Worm (Caenorhabditis elegans) whole organism, late embryonic: ENCODE measurements around the gene spin-2.

Experiments
- C38D4.7 ChIP-seq: fragments of 200-800 bp; sonication (Bioruptor generic); optimal IDR thresholded peaks from 2 replicates; lab custom pipeline; 2018; ENCODE audit warnings: mild to moderate bottlenecking, missing genetic modification characterization, moderate library complexity, missing compliant biosample characterization
- F13H6.1 ChIP-seq: sonication (generic microtip); optimal IDR thresholded peaks from 2 replicates; lab custom pipeline; 2016; ENCODE audit warnings: missing genetic modification characterization, missing compliant biosample characterization
- T23F11.4 ChIP-seq: fragments of 200-800 bp; sonication (Bioruptor generic); optimal IDR thresholded peaks from 2 replicates; lab custom pipeline; 2018; ENCODE audit warnings: mild to moderate bottlenecking, missing genetic modification characterization, missing compliant biosample characterization
- ahr-1 ChIP-seq: sonication (generic microtip); optimal IDR thresholded peaks from 2 replicates; lab custom pipeline; 2016; ENCODE audit warnings: missing genetic modification characterization, missing compliant biosample characterization
- ama-1 ChIP-seq: fragments of 150-350 bp; optimal IDR thresholded peaks from 2 replicates; lab custom pipeline; 2014
- ceh-19 ChIP-seq: fragments of 200-800 bp; sonication (Bioruptor generic); optimal IDR thresholded peaks from 2 replicates; lab custom pipeline; 2018; ENCODE audit warnings: mild to moderate bottlenecking, missing genetic modification characterization, missing compliant biosample characterization
- ceh-2 ChIP-seq: sonication (generic microtip); optimal IDR thresholded peaks from 2 replicates; lab custom pipeline; 2016; ENCODE audit warnings: missing genotype, missing genetic modification characterization, missing compliant biosample characterization
- ceh-22 ChIP-seq: sonication (generic microtip); optimal IDR thresholded peaks from 2 replicates; lab custom pipeline; 2017; ENCODE audit warnings: missing biosample characterization, missing genetic modification characterization
- ceh-30 ChIP-seq: fragments of 150-350 bp; optimal IDR thresholded peaks from 2 replicates; lab custom pipeline; 2014; ENCODE audit warnings: missing biosample characterization, missing genetic modification characterization
- ceh-31 ChIP-seq: sonication (generic microtip); optimal IDR thresholded peaks from 2 replicates; lab custom pipeline; 2016; ENCODE audit warnings: missing genetic modification characterization, missing compliant biosample characterization
- ceh-34 ChIP-seq: sonication (generic microtip); optimal IDR thresholded peaks from 2 replicates; lab custom pipeline; 2016; ENCODE audit warnings: mild to moderate bottlenecking, missing genetic modification characterization, missing compliant biosample characterization
- ceh-6 ChIP-seq: fragments of 200-800 bp; sonication (Bioruptor generic); optimal IDR thresholded peaks from 2 replicates; lab custom pipeline; 2018; ENCODE audit warnings: mild to moderate bottlenecking, missing genetic modification characterization, missing compliant biosample characterization
- dmd-4 ChIP-seq: sonication (generic microtip); optimal IDR thresholded peaks from 2 replicates; lab custom pipeline; 2016; ENCODE audit warnings: borderline replicate concordance, missing genetic modification characterization, missing compliant biosample characterization
- dve-1 ChIP-seq: sonication (generic microtip); optimal IDR thresholded peaks from 2 replicates; lab custom pipeline; 2017; ENCODE audit warnings: antibody characterized with exemption, mild to moderate bottlenecking, missing genetic modification characterization, missing compliant biosample characterization
- ets-4 ChIP-seq: sonication (generic microtip); optimal IDR thresholded peaks from 2 replicates; lab custom pipeline; 2016; ENCODE audit warnings: missing genetic modification characterization, missing compliant biosample characterization
- eyg-1 ChIP-seq: sonication (generic microtip); optimal IDR thresholded peaks from 2 replicates; lab custom pipeline; 2016; ENCODE audit warnings: missing genotype, missing genetic modification characterization, missing compliant biosample characterization
- fkh-10 ChIP-seq: fragments of 150-350 bp; optimal IDR thresholded peaks from 2 replicates; lab custom pipeline; 2014; ENCODE audit warnings: missing biosample characterization, missing genetic modification reagents, missing genetic modification characterization
- fkh-6 ChIP-seq: sonication (generic microtip); optimal IDR thresholded peaks from 2 replicates; lab custom pipeline; 2016; ENCODE audit warnings: missing genetic modification characterization, missing compliant biosample characterization
- gmeb-2 ChIP-seq: sonication (generic microtip); optimal IDR thresholded peaks from 2 replicates; lab custom pipeline; 2016; ENCODE audit warnings: missing genetic modification characterization, inconsistent platforms, missing compliant biosample characterization
- hlh-13 ChIP-seq: fragments of 200-800 bp; sonication (Bioruptor generic); optimal IDR thresholded peaks from 2 replicates; lab custom pipeline; 2018; ENCODE audit warnings: mild to moderate bottlenecking, missing genetic modification characterization, missing compliant biosample characterization
- hlh-30 ChIP-seq: sonication (generic microtip); optimal IDR thresholded peaks from 2 replicates; lab custom pipeline; 2017; ENCODE audit warnings: antibody characterized with exemption, missing genetic modification characterization, missing compliant biosample characterization; ENCODE audit not compliant: insufficient read depth
- hlh-6 ChIP-seq: sonication (generic microtip); optimal IDR thresholded peaks from 2 replicates; lab custom pipeline; 2016; ENCODE audit warnings: missing genotype, missing genetic modification characterization, missing compliant biosample characterization
- nhr-232 ChIP-seq: sonication (generic microtip); optimal IDR thresholded peaks from 2 replicates; lab custom pipeline; 2016; ENCODE audit warnings: missing genetic modification characterization, missing compliant biosample characterization
- pag-3 ChIP-seq: sonication (generic microtip); optimal IDR thresholded peaks from 2 replicates; lab custom pipeline; 2016; ENCODE audit warnings: missing compliant biosample characterization, missing genetic modification characterization, borderline replicate concordance
- pax-1 ChIP-seq: fragments of 150-350 bp; optimal IDR thresholded peaks from 2 replicates; lab custom pipeline; 2014; ENCODE audit warnings: missing biosample characterization, missing genetic modification characterization
- pha-2 ChIP-seq: sonication (generic microtip); optimal IDR thresholded peaks from 2 replicates; lab custom pipeline; 2017; ENCODE audit warnings: mild to moderate bottlenecking, missing genetic modification characterization, missing compliant biosample characterization
- pqm-1 ChIP-seq: sonication (generic microtip); optimal IDR thresholded peaks from 2 replicates; lab custom pipeline; 2016; ENCODE audit warnings: missing genetic modification characterization, missing compliant biosample characterization
- pros-1 ChIP-seq: fragments of 150-350 bp; optimal IDR thresholded peaks from 2 replicates; lab custom pipeline; 2014; ENCODE audit warnings: missing biosample characterization, missing genetic modification reagents, missing genetic modification characterization
- ref-2 ChIP-seq: sonication (generic microtip); optimal IDR thresholded peaks from 2 replicates; lab custom pipeline; 2016; ENCODE audit warnings: missing genetic modification characterization, missing compliant biosample characterization
- rnt-1 ChIP-seq: sonication (generic microtip); optimal IDR thresholded peaks from 2 replicates; lab custom pipeline; 2016; ENCODE audit warnings: missing genetic modification characterization, missing compliant biosample characterization
- sdc-2 ChIP-seq: sonication (generic microtip); optimal IDR thresholded peaks from 2 replicates; lab custom pipeline; 2016; ENCODE audit warnings: missing genotype, missing genetic modification characterization, missing compliant biosample characterization
- sox-4 ChIP-seq: sonication (generic microtip); optimal IDR thresholded peaks from 2 replicates; lab custom pipeline; 2017; ENCODE audit warnings: mild to moderate bottlenecking, missing genetic modification characterization, inconsistent platforms, missing compliant biosample characterization
- syd-9 ChIP-seq: sonication (generic microtip); optimal IDR thresholded peaks from 2 replicates; lab custom pipeline; 2016; ENCODE audit warnings: mild to moderate bottlenecking, missing genetic modification characterization, moderate library complexity, missing compliant biosample characterization
- tbx-7 ChIP-seq: sonication (generic microtip); optimal IDR thresholded peaks from 2 replicates; lab custom pipeline; 2016; ENCODE audit warnings: missing genotype, missing genetic modification characterization, missing compliant biosample characterization
- unc-42 ChIP-seq: sonication (generic microtip); optimal IDR thresholded peaks from 2 replicates; lab custom pipeline; 2016; ENCODE audit warnings: missing genotype, missing genetic modification characterization, missing compliant biosample characterization
- unc-86 ChIP-seq: sonication (generic microtip); optimal IDR thresholded peaks from 2 replicates; lab custom pipeline; 2016; ENCODE audit warnings: missing genetic modification characterization, missing compliant biosample characterization
- zip-5 ChIP-seq: sonication (generic microtip); optimal IDR thresholded peaks from 2 replicates; lab custom pipeline; 2016; ENCODE audit warnings: missing genetic modification characterization, missing compliant biosample characterization
- ztf-16 ChIP-seq: sonication (generic microtip); optimal IDR thresholded peaks from 2 replicates; lab custom pipeline; 2017; ENCODE audit warnings: missing genetic modification characterization, missing compliant biosample characterization

spin-2 gene

ce11 chrIV:13104900-13105299 lies 18.1 kb downstream of the spin-2 start, which contains the start of gene rde-11 (continued):
- TF ChIP-seq eyg-1 (no peak), dve-1 (no peak), fkh-10 (GFP tag; lab: Kevin White, UChicago) (no peak)

- TF ChIP-seq pag-3 (no peak), F13H6.1 (tag; lab: Kevin White, UChicago) (no peak), ref-2 (no peak), ets-4 (tag; lab: Kevin White, UChicago) (no peak), hlh-30 (tag; lab: Kevin White, UChicago) (no peak), tbx-7 (tag; lab: Kevin White, UChicago) (no peak), ceh-19 (GFP tag; lab: Kevin White, UChicago) (no peak), fkh-6 (tag; lab: Kevin White, UChicago) (no peak), dve-1 (no peak), ama-1 (lab: Kevin White, UChicago) (no peak), ceh-30 (tag; lab: Kevin White, UChicago) (no peak), unc-42 (tag; lab: Kevin White, UChicago) (no peak), ceh-2 (tag; lab: Kevin White, UChicago) (no peak), rnt-1 (no peak)
Measured at ce11 chrIV:13107359-13107758, 20.6 kb downstream of the spin-2 start, which contains the start of gene B0564.2. TSS of gene B0564.2 (plus strand) at chrIV:13107659.

- TF ChIP-seq ztf-16 (no peak), ceh-31 (tag; lab: Kevin White, UChicago) (no peak), fkh-10 (GFP tag; lab: Kevin White, UChicago) (no peak), sox-4 (tag; lab: Kevin White, UChicago) (no peak), ceh-2 (tag; lab: Kevin White, UChicago) (no peak), C38D4.7 (GFP tag; lab: Kevin White, UChicago) (no peak), unc-86 (tag; lab: Kevin White, UChicago) (no peak), T23F11.4 (GFP tag; lab: Kevin White, UChicago) (no peak)
- TF ChIP-seq, all 69 proteins: peak for 0
Measured at ce11 chrIV:13108430-13108829, 21.6 kb downstream of the spin-2 start.

- TF ChIP-seq syd-9 (tag; lab: Kevin White, UChicago), result no peak
- TF ChIP-seq nhr-232 (tag; lab: Kevin White, UChicago), result no peak
- TF ChIP-seq zip-5, result no peak
- TF ChIP-seq T23F11.4 (GFP tag; lab: Kevin White, UChicago), result no peak
- TF ChIP-seq pros-1 (tag; lab: Kevin White, UChicago), result no peak
- no peak for TF ChIP-seq ceh-2 (tag; lab: Kevin White, UChicago)
- no peak for TF ChIP-seq ahr-1 (tag; lab: Kevin White, UChicago)
- TF ChIP-seq ceh-22 (tag; lab: Kevin White, UChicago), result no peak
- TF ChIP-seq pha-2 (tag; lab: Kevin White, UChicago), result no peak
- no peak for TF ChIP-seq pqm-1 (tag; lab: Kevin White, UChicago)
- TF ChIP-seq sox-4 (tag; lab: Kevin White, UChicago), result no peak
- no peak for TF ChIP-seq ceh-31 (tag; lab: Kevin White, UChicago)
- no peak for TF ChIP-seq unc-42 (tag; lab: Kevin White, UChicago)
- TF ChIP-seq sdc-2 (tag; lab: Kevin White, UChicago), result no peak
- TF ChIP-seq gmeb-2, result no peak
- no peak for TF ChIP-seq ref-2
- TF ChIP-seq ceh-6 (GFP tag; lab: Kevin White, UChicago), result no peak
- no peak for TF ChIP-seq dve-1
- TF ChIP-seq, all 69 proteins: peak for 0
Measured at ce11 chrIV:13109751-13110150, 22.9 kb downstream of the spin-2 start, which contains the start of gene best-1. TSS of gene best-1 (minus strand) at chrIV:13109779.

- TF ChIP-seq hlh-6 (tag; lab: Kevin White, UChicago) (no peak), pax-1 (tag; lab: Kevin White, UChicago) (no peak), hlh-13 (GFP tag; lab: Kevin White, UChicago) (no peak), ceh-34 (tag; lab: Kevin White, UChicago) (no peak), dve-1 (no peak), dmd-4 (no peak)
Measured at ce11 chrIV:13110876-13111275, 24.1 kb downstream of the spin-2 start.
